Fruit fly (Drosophila melanogaster) whole organism, prepupa: ENCODE data around the gene CG12531.

Experiments used
- CG10669 ChIP-seq: fragments of 200-800 bp; sonication (Bioruptor generic); optimal IDR thresholded peaks from 3 replicates; lab custom pipeline; 2018; ENCODE audit warnings: missing biosample characterization, mild to moderate bottlenecking, missing genetic modification characterization, moderate library complexity
- CG11294 ChIP-seq: fragments of 200-800 bp; sonication (Bioruptor generic); IDR thresholded peaks from 2 replicates; pipeline ENCODE4 v1.3.6; 2022; ENCODE audit warnings: missing biosample characterization, missing genetic modification characterization
- CG11902 ChIP-seq: fragments of 200-800 bp; sonication (Bioruptor generic); optimal IDR thresholded peaks from 3 replicates; lab custom pipeline; 2016; ENCODE audit warnings: missing biosample characterization, missing genetic modification characterization
- CG15336 ChIP-seq: fragments of 200-800 bp; sonication (Bioruptor generic); IDR thresholded peaks from 2 replicates; pipeline ENCODE4 v1.3.6; 2022; ENCODE audit warnings: missing biosample characterization, missing genetic modification characterization
- CG1621 ChIP-seq: fragments of 200-800 bp; sonication (Bioruptor generic); optimal IDR thresholded peaks from 3 replicates; lab custom pipeline; 2018; ENCODE audit warnings: missing biosample characterization, mild to moderate bottlenecking, missing genetic modification characterization
- CG16779 ChIP-seq: fragments of 200-800 bp; sonication (Bioruptor generic); optimal IDR thresholded peaks from 3 replicates; lab custom pipeline; 2017; ENCODE audit warnings: missing biosample characterization, mild to moderate bottlenecking, missing genetic modification characterization
- CG31627 ChIP-seq: fragments of 200-800 bp; sonication (Bioruptor generic); optimal IDR thresholded peaks from 3 replicates; lab custom pipeline; 2016; ENCODE audit warnings: missing biosample characterization, missing genetic modification characterization
- CG34406 ChIP-seq: fragments of 200-800 bp; sonication (Bioruptor generic); optimal IDR thresholded peaks from 3 replicates; lab custom pipeline; 2016; ENCODE audit warnings: missing biosample characterization, missing genetic modification characterization
- CG3919 ChIP-seq: fragments of 200-800 bp; sonication (Bioruptor generic); optimal IDR thresholded peaks from 3 replicates; lab custom pipeline; 2016; ENCODE audit warnings: missing biosample characterization, missing genetic modification characterization
- CG4318 ChIP-seq: fragments of 200-800 bp; sonication (Bioruptor generic); optimal IDR thresholded peaks from 3 replicates; lab custom pipeline; 2017; ENCODE audit warnings: missing biosample characterization, mild to moderate bottlenecking, missing genetic modification characterization
- CG6163 ChIP-seq: fragments of 200-800 bp; sonication (Bioruptor generic); IDR thresholded peaks from 3 replicates; pipeline ENCODE4 v1.3.6; 2022; ENCODE audit warnings: missing biosample characterization, missing genetic modification characterization
- CG6792 ChIP-seq: fragments of 200-800 bp; sonication (Bioruptor generic); optimal IDR thresholded peaks from 3 replicates; lab custom pipeline; 2016; ENCODE audit warnings: missing biosample characterization, missing genetic modification characterization
- CG6808 ChIP-seq: fragments of 200-800 bp; sonication (Bioruptor generic); optimal IDR thresholded peaks from 3 replicates; lab custom pipeline; 2017; ENCODE audit warnings: missing biosample characterization, missing genetic modification characterization, mild to moderate bottlenecking, moderate library complexity, missing genetic modification reagents
- CG6854 ChIP-seq: fragments of 200-800 bp; sonication (Bioruptor generic); optimal IDR thresholded peaks from 2 replicates; lab custom pipeline; 2017; ENCODE audit warnings: missing biosample characterization, mild to moderate bottlenecking, missing genetic modification characterization
- CG7368 ChIP-seq: fragments of 200-800 bp; sonication (Bioruptor generic); optimal IDR thresholded peaks from 3 replicates; lab custom pipeline; 2016; ENCODE audit warnings: missing biosample characterization, missing genetic modification characterization
- CG8632 ChIP-seq: fragments of 200-800 bp; sonication (Bioruptor generic); optimal IDR thresholded peaks from 3 replicates; lab custom pipeline; 2016; ENCODE audit warnings: missing biosample characterization, missing genetic modification characterization
- Eip78C ChIP-seq: fragments of 200-800 bp; sonication (Bioruptor generic); peaks from one replicate; lab custom pipeline; 2016; ENCODE audit warnings: missing biosample characterization, missing genetic modification characterization
- Ets21C ChIP-seq: fragments of 200-800 bp; sonication (Bioruptor generic); optimal IDR thresholded peaks from 3 replicates; lab custom pipeline; 2016; ENCODE audit warnings: missing biosample characterization, missing genetic modification characterization
- Ets96B ChIP-seq: fragments of 200-800 bp; optimal IDR thresholded peaks from 2 replicates; lab custom pipeline; 2019; ENCODE audit warnings: missing biosample characterization, mild to moderate bottlenecking, missing genetic modification characterization, moderate library complexity
- Hr39 ChIP-seq: fragments of 200-800 bp; sonication (Bioruptor generic); optimal IDR thresholded peaks from 2 replicates; lab custom pipeline; 2016; ENCODE audit warnings: missing biosample characterization, missing genetic modification characterization
- Hr4 ChIP-seq: fragments of 200-800 bp; sonication (Bioruptor generic); optimal IDR thresholded peaks from 3 replicates; lab custom pipeline; 2016; ENCODE audit warnings: missing biosample characterization, missing genetic modification characterization
- Met ChIP-seq: fragments of 200-800 bp; sonication (Bioruptor generic); optimal IDR thresholded peaks from 3 replicates; lab custom pipeline; 2016; ENCODE audit warnings: missing biosample characterization, missing genetic modification characterization
- OdsH ChIP-seq: fragments of 200-800 bp; sonication (Bioruptor generic); optimal IDR thresholded peaks from 3 replicates; lab custom pipeline; 2016; ENCODE audit warnings: missing biosample characterization, missing genetic modification characterization
- Smox ChIP-seq: fragments of 200-800 bp; sonication (Bioruptor generic); optimal IDR thresholded peaks from 3 replicates; lab custom pipeline; 2016; ENCODE audit warnings: missing biosample characterization, missing genetic modification characterization
- Sox102F ChIP-seq: fragments of 200-800 bp; sonication (Bioruptor generic); optimal IDR thresholded peaks from 2 replicates; lab custom pipeline; 2016; ENCODE audit warnings: missing biosample characterization, mild to moderate bottlenecking, missing genetic modification characterization
- Sox14 ChIP-seq: fragments of 200-800 bp; sonication (Bioruptor generic); optimal IDR thresholded peaks from 3 replicates; lab custom pipeline; 2016; ENCODE audit warnings: missing biosample characterization, missing genetic modification characterization
- achi ChIP-seq: fragments of 200-800 bp; sonication (Bioruptor generic); optimal IDR thresholded peaks from 3 replicates; lab custom pipeline; 2016; ENCODE audit warnings: missing biosample characterization, missing genetic modification characterization
- cyc ChIP-seq: fragments of 200-800 bp; sonication (Bioruptor generic); optimal IDR thresholded peaks from 3 replicates; lab custom pipeline; 2016; ENCODE audit warnings: missing biosample characterization, missing genetic modification characterization
- dac ChIP-seq: fragments of 200-800 bp; sonication (Bioruptor generic); optimal IDR thresholded peaks from 2 replicates; lab custom pipeline; 2017; ENCODE audit warnings: missing biosample characterization, mild to moderate bottlenecking, missing genetic modification characterization
- dsx ChIP-seq: fragments of 200-800 bp; optimal IDR thresholded peaks from 3 replicates; lab custom pipeline; 2019; ENCODE audit warnings: missing biosample characterization, mild to moderate bottlenecking, missing genetic modification characterization, moderate library complexity; ENCODE audit not compliant: poor library complexity, severe bottlenecking
- eg ChIP-seq: fragments of 200-800 bp; sonication (Bioruptor generic); IDR thresholded peaks from 3 replicates; pipeline ENCODE4 v1.3.6; 2022; ENCODE audit warnings: missing biosample characterization, missing genetic modification characterization
- fd59A ChIP-seq: fragments of 200-800 bp; sonication (Bioruptor generic); optimal IDR thresholded peaks from 2 replicates; lab custom pipeline; 2017; ENCODE audit warnings: missing biosample characterization, mild to moderate bottlenecking, missing genetic modification characterization, missing genetic modification reagents
- fd85E ChIP-seq: fragments of 200-800 bp; sonication (Bioruptor generic); optimal IDR thresholded peaks from 3 replicates; lab custom pipeline; 2016; ENCODE audit warnings: missing biosample characterization, missing genetic modification characterization
- lz ChIP-seq: fragments of 200-800 bp; sonication (Bioruptor generic); optimal IDR thresholded peaks from 3 replicates; lab custom pipeline; 2016; ENCODE audit warnings: missing biosample characterization, missing genetic modification characterization
- net ChIP-seq: fragments of 200-800 bp; sonication (Bioruptor generic); optimal IDR thresholded peaks from 3 replicates; lab custom pipeline; 2016; ENCODE audit warnings: missing biosample characterization, missing genetic modification characterization
- spab ChIP-seq: fragments of 200-800 bp; sonication (Bioruptor generic); optimal IDR thresholded peaks from 2 replicates; lab custom pipeline; 2017; ENCODE audit warnings: missing biosample characterization, mild to moderate bottlenecking, missing genetic modification characterization, missing genetic modification reagents
- svp ChIP-seq: fragments of 200-800 bp; sonication (Bioruptor generic); peaks from one replicate; lab custom pipeline; 2016; ENCODE audit warnings: missing biosample characterization, missing genetic modification characterization
- topi ChIP-seq: fragments of 200-800 bp; sonication (Bioruptor generic); optimal IDR thresholded peaks from 3 replicates; lab custom pipeline; 2016; ENCODE audit warnings: missing biosample characterization, missing genetic modification characterization
- vri ChIP-seq: fragments of 200-800 bp; sonication (Bioruptor generic); optimal IDR thresholded peaks from 3 replicates; lab custom pipeline; 2016; ENCODE audit warnings: missing biosample characterization, mild to moderate bottlenecking, missing genetic modification characterization

CG12531 gene

dm6 chrX:19750626-19751149, 32.0 kb downstream of the CG12531 start, which contains the start of gene Abcd3 (continued):
- TF ChIP-seq fd85E (GFP tag; lab: Kevin White, UChicago) (no peak), CG8632 (GFP tag; lab: Kevin White, UChicago) (peak; percentile 1), CG31627 (no peak), Ets21C (GFP tag; lab: Kevin White, UChicago) (no peak), CG16779 (no peak), CG7368 (GFP tag; lab: Kevin White, UChicago) (no peak), CG3919 (GFP tag; lab: Kevin White, UChicago) (peak; percentile 30), net (peak; percentile 48), CG1621 (tag; lab: Kevin White, UChicago) (no peak), Met (no peak), Hr39 (GFP tag; lab: Kevin White, UChicago) (no peak), CG4318 (GFP tag; lab: Kevin White, UChicago) (no peak), Ets96B (no peak), svp (peak; percentile 65), Sox102F (no peak), Sox14 (GFP tag; lab: Kevin White, UChicago) (peak; percentile 69), CG6808 (GFP tag; lab: Kevin White, UChicago) (peak; percentile 3), achi (GFP tag; lab: Kevin White, UChicago) (peak; percentile 9), CG11294 (GFP tag; lab: Robert Waterston, UW) (no peak), fd59A (GFP tag; lab: Kevin White, UChicago) (no peak), Smox (GFP tag; lab: Kevin White, UChicago) (no peak), vri (GFP tag; lab: Kevin White, UChicago) (no peak), CG6854 (peak; percentile 61), lz (GFP tag; lab: Kevin White, UChicago) (no peak), CG34406 (GFP tag; lab: Kevin White, UChicago) (no peak), eg (GFP tag; lab: Robert Waterston, UW) (peak; percentile 42; the same call in 2 of the 3 replicates), cyc (GFP tag; lab: Kevin White, UChicago) (peak; percentile 1), topi (GFP tag; lab: Kevin White, UChicago) (no peak), CG6163 (GFP tag; lab: Robert Waterston, UW) (peak; percentile 20; the same call in 1 of the 3 replicates), dsx (peak; percentile 90), Eip78C (GFP tag; lab: Kevin White, UChicago) (peak; percentile 7), CG15336 (no peak; the same call in 1 of the 2 replicates), CG11902 (GFP tag; lab: Kevin White, UChicago) (no peak), CG10669 (GFP tag; lab: Kevin White, UChicago) (no peak), OdsH (GFP tag; lab: Kevin White, UChicago) (no peak), dac (no peak)

- TF ChIP-seq spab (no peak), vri (GFP tag; lab: Kevin White, UChicago) (peak; percentile 37)
Observed at dm6 chrX:19752344-19752743, 33.6 kb downstream of the CG12531 start.

dm6 chrX:19753710-19754109, 35.0 kb downstream of the CG12531 start:
- peak; percentile 39 for TF ChIP-seq Eip78C (GFP tag; lab: Kevin White, UChicago)
- TF ChIP-seq CG31627 = no peak
- TF ChIP-seq Hr4 (GFP tag; lab: Kevin White, UChicago) = no peak
- no peak for TF ChIP-seq CG6792
- TF ChIP-seq vri (GFP tag; lab: Kevin White, UChicago) = peak; percentile 75
- no peak for TF ChIP-seq cyc (GFP tag; lab: Kevin White, UChicago)
